Worm (Caenorhabditis elegans) whole organism, L4 larva: ENCODE data around the gene fmo-1.

Experiments
- lin-39 ChIP-seq: fragments of 150-350 bp; optimal IDR thresholded peaks from 2 replicates; lab custom pipeline; 2014; ENCODE audit warnings: missing biosample characterization, missing genetic modification reagents, missing genetic modification characterization
- nhr-28 ChIP-seq: fragments of 150-350 bp; optimal IDR thresholded peaks from 2 replicates; lab custom pipeline; 2014; ENCODE audit warnings: missing biosample characterization, missing genetic modification characterization
- pha-4 ChIP-seq, 2 experiments: fragments of 150-350 bp in 1 of 2; fragments of 200-800 bp in 1 of 2; sonication (Bioruptor generic) in 1 of 2; IDR thresholded peaks in 1 of 2; optimal IDR thresholded peaks in 1 of 2; 2 replicates each; pipeline versions ENCODE4 v1.3.6 to Lab custom; 2014 to 2022; ENCODE audit warnings: missing genetic modification characterization in 2 of 2, missing genetic modification reagents in 2 of 2, missing biosample characterization in 1 of 2, missing compliant biosample characterization in 1 of 2
- unc-62 ChIP-seq, 3 experiments: fragments of 150-350 bp in 1 of 3; sonication (generic microtip); optimal IDR thresholded peaks in 2 of 3; peaks in 1 of 3; 1 replicate in 1 of 3; 2 replicates in 2 of 3; lab custom pipeline; 2014 to 2017; ENCODE audit warnings: missing biosample characterization in 3 of 3, missing genetic modification characterization in 3 of 3, missing genetic modification reagents in 3 of 3, missing genotype in 1 of 3

- no peak for TF ChIP-seq nhr-28 (tag; lab: Kevin White, UChicago)
- no peak for TF ChIP-seq pha-4 (GFP tag; IDR thresholded peaks at IDR 0.05; lab: Robert Waterston, UW)
- no peak for TF ChIP-seq pha-4 (tag; optimal IDR thresholded peaks at IDR 0.05; lab: Kevin White, UChicago)
- no peak for TF ChIP-seq lin-39 (tag; lab: Kevin White, UChicago)
- TF ChIP-seq unc-62 (GFP tag; optimal IDR thresholded peaks at IDR 0.05 in 1 of 2; lab: Kevin White, UChicago), result peak in 1 of 2 experiments; percentile 17
- TF ChIP-seq unc-62 (tag; optimal IDR thresholded peaks at IDR 0.05; lab: Kevin White, UChicago), result no peak
These were observed 36.8 kb downstream of the fmo-1 start for ce11 chrIV:10698486-10698885.
